Fruit fly (Drosophila melanogaster): Measurements from ENCODE around the gene He.

DNA sequence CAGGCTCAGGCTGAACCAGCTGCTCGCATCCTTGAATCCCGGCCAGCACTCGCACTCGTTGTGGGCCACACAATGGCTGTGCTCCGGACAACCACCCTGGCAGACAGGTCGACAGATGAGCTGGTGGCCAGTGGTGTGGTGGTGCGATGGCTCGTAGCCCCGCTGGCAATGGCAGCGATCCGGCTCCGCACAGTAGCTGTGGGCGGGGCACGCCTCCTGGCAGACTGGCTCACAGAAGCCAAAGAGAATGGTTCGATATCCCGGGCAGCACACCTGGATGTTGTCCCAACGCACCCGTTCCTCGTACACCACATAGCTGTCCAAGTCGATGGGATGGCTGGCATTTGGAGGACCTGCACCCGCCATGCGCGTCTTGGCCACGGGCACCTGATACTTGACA lies 46.9 kb upstream of the He start:
- no peak for TF ChIP-seq psq (optimal IDR thresholded peaks at IDR 0.05)
- no peak for TF ChIP-seq Dll (optimal IDR thresholded peaks at IDR 0.05)
- no peak for TF ChIP-seq pan (optimal IDR thresholded peaks at IDR 0.05)
- no peak for TF ChIP-seq CG8478 (optimal IDR thresholded peaks at IDR 0.05)

Data from whole organism.